Fruit fly (Drosophila melanogaster): ENCODE data around the gene M1BP.

M1BP gene

dm6 chr3R:8747871-8748775 is 16.6 kb upstream of the M1BP start (continued):
- TF ChIP-seq ato (GFP tag; IDR thresholded peaks at IDR 0.05; ENCODE audit: partially characterized antibody) (no peak), grau (tag; optimal IDR thresholded peaks at IDR 0.05) (no peak), corto (GFP tag; optimal IDR thresholded peaks at IDR 0.05) (peak; percentile 69), CG7928 (GFP tag; optimal IDR thresholded peaks at IDR 0.05) (no peak), CG33213 (GFP tag; optimal IDR thresholded peaks at IDR 0.05) (no peak), CG3847 (GFP tag; IDR thresholded peaks at IDR 0.05) (no peak), Myb (GFP tag; optimal IDR thresholded peaks at IDR 0.05) (no peak), croc (GFP tag; conservative IDR thresholded peaks at IDR 0.05) (no peak), Atf6 (GFP tag; IDR thresholded peaks at IDR 0.05) (0 out of 2 replicates have a peak, but pooled peaks have one; percentile 14), CG11085 (GFP tag; IDR thresholded peaks at IDR 0.05) (no peak), Atf-2 (GFP tag; optimal IDR thresholded peaks at IDR 0.05) (no peak), CG10543 (GFP tag; optimal IDR thresholded peaks at IDR 0.05) (peak; percentile 2), chif (GFP tag; optimal IDR thresholded peaks at IDR 0.05) (no peak), CG11723 (GFP tag; optimal IDR thresholded peaks at IDR 0.05) (no peak), CG31224 (GFP tag; IDR thresholded peaks at IDR 0.05) (0 out of 2 replicates have a peak, but pooled peaks have one; percentile 23), Max (GFP tag; optimal IDR thresholded peaks at IDR 0.05) (no peak), Fer3 (tag; optimal IDR thresholded peaks at IDR 0.05) (peak; percentile 21), CG8359 (GFP tag; optimal IDR thresholded peaks at IDR 0.05; ENCODE audit: borderline replicate concordance) (no peak), usp (GFP tag; optimal IDR thresholded peaks at IDR 0.05) (no peak), bsh (GFP tag; optimal IDR thresholded peaks at IDR 0.05) (no peak), CG3163 (GFP tag; optimal IDR thresholded peaks at IDR 0.05) (no peak), rib (GFP tag; IDR thresholded peaks at IDR 0.05) (peak; percentile 38; the same call in 1 of the 2 replicates), tx (GFP tag; optimal IDR thresholded peaks at IDR 0.05) (no peak), CG13775 (GFP tag; optimal IDR thresholded peaks at IDR 0.05) (no peak), tgo (GFP tag; IDR thresholded peaks at IDR 0.05) (no peak), HHEX (GFP tag; optimal IDR thresholded peaks at IDR 0.05) (peak; percentile 1), prd (optimal IDR thresholded peaks at IDR 0.05) (no peak), prd (GFP tag; IDR thresholded peaks at IDR 0.05) (no peak), Vsx1 (GFP tag; optimal IDR thresholded peaks at IDR 0.05) (no peak), CG31365 (tag; optimal IDR thresholded peaks at IDR 0.05) (no peak), Blimp-1 (GFP tag; optimal IDR thresholded peaks at IDR 0.05) (no peak), Hmr (GFP tag; optimal IDR thresholded peaks at IDR 0.05) (peak; percentile 42), sens-2 (GFP tag; IDR thresholded peaks at IDR 0.05) (no peak), Jarid2 (GFP tag; optimal IDR thresholded peaks at IDR 0.05) (no peak), CG10274 (GFP tag; optimal IDR thresholded peaks at IDR 0.05) (no peak), CG14860 (GFP tag; IDR thresholded peaks at IDR 0.05; ENCODE audit: partially characterized antibody) (0 out of 3 replicates have a peak, but pooled peaks have one; percentile 2), crc (GFP tag; optimal IDR thresholded peaks at IDR 0.05) (no peak), so (GFP tag; IDR thresholded peaks at IDR 0.05) (0 out of 3 replicates have a peak, but pooled peaks have one; percentile 37), knrl (GFP tag; IDR thresholded peaks at IDR 0.05; ENCODE audit: partially characterized antibody) (no peak), Deaf1 (tag; optimal IDR thresholded peaks at IDR 0.05) (no peak), NFAT (GFP tag; IDR thresholded peaks at IDR 0.05) (no peak), CG14014 (GFP tag; IDR thresholded peaks at IDR 0.05) (0 out of 2 replicates have a peak, but pooled peaks have one; percentile 10), en (GFP tag; optimal IDR thresholded peaks at IDR 0.05) (no peak), CG32532 (GFP tag; IDR thresholded peaks at IDR 0.05) (no peak), mld (GFP tag; IDR thresholded peaks at IDR 0.05; ENCODE audit: partially characterized antibody) (0 out of 3 replicates have a peak, but pooled peaks have one; percentile 1), Sin3A (optimal IDR thresholded peaks at IDR 0.05) (peak; percentile 9), CG8388 (GFP tag; optimal IDR thresholded peaks at IDR 0.05) (no peak), odd (GFP tag; optimal IDR thresholded peaks at IDR 0.05) (no peak), Dp (GFP tag; optimal IDR thresholded peaks at IDR 0.05) (no peak)

Measured in whole organism, embryonic.